Fruit fly (Drosophila melanogaster): ENCODE data around the gene Ir64a.

Ir64a gene

DNA sequence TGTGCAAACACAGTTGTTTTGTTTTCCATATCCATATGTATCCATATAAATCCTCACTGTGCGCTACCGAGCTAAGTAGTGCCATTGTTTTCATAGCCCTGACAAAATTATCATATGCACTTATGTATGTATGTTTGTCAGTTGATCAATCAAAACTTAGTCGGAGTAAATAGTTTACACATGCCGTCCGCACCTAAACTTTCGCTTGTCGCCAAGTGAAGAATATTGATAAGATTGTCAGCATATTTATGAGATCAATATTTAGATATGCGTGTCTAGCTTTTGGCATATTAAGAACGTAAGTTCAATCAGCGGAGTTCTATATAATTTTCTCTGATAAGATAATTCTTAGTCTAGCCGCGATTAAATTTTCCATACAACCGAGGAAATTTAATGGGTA is 33.6 kb downstream of the Ir64a start:
- TF ChIP-seq br (GFP tag; optimal IDR thresholded peaks at IDR 0.05) (no peak), Abd-B (GFP tag; optimal IDR thresholded peaks at IDR 0.05) (no peak)

DNA sequence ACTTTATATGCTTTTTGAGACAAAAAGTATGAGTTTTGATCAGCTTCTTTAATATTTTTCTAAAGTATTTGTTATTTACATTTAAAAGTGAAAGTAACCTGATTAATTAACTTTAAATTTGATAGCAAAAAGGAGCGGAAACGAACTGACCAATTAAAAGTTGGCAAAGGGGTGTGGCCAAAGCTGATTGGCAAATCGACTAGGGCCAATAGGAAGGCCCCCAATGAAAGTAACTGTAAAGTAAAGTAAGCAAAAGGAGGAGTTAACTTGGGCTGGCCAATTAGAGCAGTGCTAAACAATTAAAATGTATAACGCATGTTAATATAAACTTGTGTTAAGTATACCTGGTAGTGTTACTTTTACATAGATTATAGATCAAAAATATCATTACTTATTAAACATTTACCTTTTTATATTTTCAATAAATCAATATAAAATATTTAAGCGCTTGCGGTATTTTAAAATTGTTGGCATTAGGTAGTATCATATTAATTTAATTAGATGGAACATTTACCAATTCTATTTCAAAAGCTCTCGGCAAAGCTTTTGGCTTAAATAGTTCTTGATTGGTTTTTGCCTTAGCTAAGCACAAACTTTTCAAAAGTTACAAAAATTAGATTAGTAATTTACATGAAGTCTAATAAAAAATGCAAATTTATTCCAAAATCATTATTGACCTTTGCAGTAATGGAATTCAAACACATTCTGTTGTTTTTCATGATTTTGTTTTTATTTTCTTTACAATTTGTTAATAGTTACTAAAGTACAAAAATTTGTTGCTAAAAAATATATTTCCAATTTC is 39.5 kb downstream of the Ir64a start:
- TF ChIP-seq tai (GFP tag; optimal IDR thresholded peaks at IDR 0.05) = no peak

DNA sequence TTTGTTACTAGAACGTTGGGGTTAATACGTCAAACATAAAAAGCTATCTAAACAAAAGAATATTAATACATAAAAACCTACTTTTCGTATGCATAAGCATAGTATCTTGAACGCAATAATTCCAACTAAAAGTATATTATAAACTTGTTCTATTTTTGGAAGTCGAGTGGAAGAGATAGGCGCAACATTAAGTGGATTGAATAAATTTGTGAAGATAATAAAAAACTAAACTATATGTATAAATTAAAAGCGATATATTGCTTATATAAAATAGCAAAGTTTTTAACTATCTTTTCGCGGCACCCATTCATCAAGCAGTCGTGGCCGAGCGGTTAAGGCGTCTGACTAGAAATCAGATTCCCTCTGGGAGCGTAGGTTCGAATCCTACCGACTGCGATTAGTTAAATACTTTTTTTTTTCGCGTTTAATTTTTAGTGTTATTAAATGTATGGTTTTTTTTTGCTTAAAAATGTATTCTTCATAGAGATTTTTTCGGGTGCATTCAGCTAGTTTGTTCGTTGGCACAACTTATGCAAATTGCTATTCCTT is 40.8 kb downstream of the Ir64a start:
- TF ChIP-seq jim (GFP tag; optimal IDR thresholded peaks at IDR 0.05) = no peak
- no peak for TF ChIP-seq rgr (GFP tag; optimal IDR thresholded peaks at IDR 0.05)
- no peak for TF ChIP-seq Mio (GFP tag; optimal IDR thresholded peaks at IDR 0.05)
- TF ChIP-seq CrebA (GFP tag; optimal IDR thresholded peaks at IDR 0.05; ENCODE audit: borderline replicate concordance) = no peak
- TF ChIP-seq OdsH (GFP tag; optimal IDR thresholded peaks at IDR 0.05) = no peak
- no peak for TF ChIP-seq HLH106 (tag; optimal IDR thresholded peaks at IDR 0.05)
- TF ChIP-seq Vsx2 (GFP tag; optimal IDR thresholded peaks at IDR 0.05; ENCODE audit: partially characterized antibody) = no peak
- TF ChIP-seq Hnf4 (GFP tag; optimal IDR thresholded peaks at IDR 0.05) = no peak
- no peak for TF ChIP-seq GATAd (GFP tag; optimal IDR thresholded peaks at IDR 0.05)
- no peak for TF ChIP-seq CG32264 (GFP tag; optimal IDR thresholded peaks at IDR 0.05)
- TF ChIP-seq Dfd (GFP tag; optimal IDR thresholded peaks at IDR 0.05) = no peak
- TF ChIP-seq Sp1 (GFP tag; optimal IDR thresholded peaks at IDR 0.05) = no peak
- TF ChIP-seq woc (GFP tag; optimal IDR thresholded peaks at IDR 0.05) = no peak
- no peak for TF ChIP-seq Rel (GFP tag; optimal IDR thresholded peaks at IDR 0.05)
- no peak for TF ChIP-seq Rel (tag; optimal IDR thresholded peaks at IDR 0.05)
- TF ChIP-seq dsf (GFP tag; optimal IDR thresholded peaks at IDR 0.05; ENCODE audit: borderline replicate concordance) = no peak
- TF ChIP-seq brk (GFP tag; optimal IDR thresholded peaks at IDR 0.05) = no peak
- TF ChIP-seq sv (GFP tag; optimal IDR thresholded peaks at IDR 0.05) = no peak
- no peak for TF ChIP-seq dl (GFP tag; optimal IDR thresholded peaks at IDR 0.05; ENCODE audit: insufficient read depth in 1 of 2, partially characterized antibody in 2 of 2)
- TF ChIP-seq Jra (GFP tag; optimal IDR thresholded peaks at IDR 0.05) = no peak
- TF ChIP-seq Hr83 (GFP tag; optimal IDR thresholded peaks at IDR 0.05; ENCODE audit: poor library complexity, severe bottlenecking) = no peak

DNA sequence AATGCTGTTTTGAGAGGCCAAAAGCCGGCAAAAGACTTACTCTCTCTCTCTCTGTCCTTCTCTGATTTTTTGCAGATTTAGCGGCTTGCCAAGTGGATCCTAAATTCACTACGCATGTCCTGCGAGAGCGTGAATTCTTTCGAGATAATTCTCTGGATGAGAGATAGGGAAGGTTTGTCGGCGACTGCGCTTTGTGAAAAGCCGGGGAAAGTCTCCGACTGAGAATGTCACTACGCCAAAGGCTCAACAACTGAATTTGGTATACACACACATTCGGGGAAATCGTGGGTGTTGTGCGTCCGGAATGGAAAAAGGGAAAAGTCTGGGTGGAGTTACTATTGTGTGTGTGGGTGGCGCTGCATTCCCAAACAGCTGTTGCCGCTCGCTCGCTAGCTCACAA is 53.2 kb downstream of the Ir64a start:
- TF ChIP-seq sv (GFP tag; optimal IDR thresholded peaks at IDR 0.05) (no peak), Rel (GFP tag; optimal IDR thresholded peaks at IDR 0.05) (no peak), Rel (tag; optimal IDR thresholded peaks at IDR 0.05) (no peak), rgr (GFP tag; optimal IDR thresholded peaks at IDR 0.05) (no peak)

Data from whole organism, wandering third instar larva.